Fruit fly (Drosophila melanogaster) whole organism, wandering third instar larva: Measurements from ENCODE around the gene Naa20B.

Source experiments
- CG32264 ChIP-seq: fragments of 200-800 bp; sonication (Bioruptor generic); optimal IDR thresholded peaks from 2 replicates; lab custom pipeline; 2016; ENCODE audit warnings: missing biosample characterization, missing genetic modification characterization
- CG9705 ChIP-seq: fragments of 200-800 bp; sonication (Bioruptor generic); optimal IDR thresholded peaks from 2 replicates; lab custom pipeline; 2018; ENCODE audit warnings: missing biosample characterization, mild to moderate bottlenecking, missing genetic modification characterization
- CrebA ChIP-seq: fragments of 200-800 bp; sonication (Bioruptor generic); optimal IDR thresholded peaks from 2 replicates; lab custom pipeline; 2016; ENCODE audit warnings: missing biosample characterization, mild to moderate bottlenecking, missing genetic modification characterization, borderline replicate concordance
- Dfd ChIP-seq: fragments of >200 bp; optimal IDR thresholded peaks from 2 replicates; lab custom pipeline; 2017; ENCODE audit warnings: missing biosample characterization, missing genetic modification characterization
- Dif ChIP-seq: fragments of 200-275, 200-300 bp; sonication (Bioruptor generic); optimal IDR thresholded peaks from 2 replicates; lab custom pipeline; 2018; ENCODE audit warnings: missing biosample characterization, missing genetic modification characterization; ENCODE audit not compliant: partially characterized antibody
- Hnf4 ChIP-seq: fragments of 200-800 bp; sonication (Bioruptor generic); optimal IDR thresholded peaks from 2 replicates; lab custom pipeline; 2016; ENCODE audit warnings: missing biosample characterization, mild to moderate bottlenecking, missing genetic modification characterization
- Hr83 ChIP-seq: fragments of 200-300 bp; sonication (Bioruptor generic); optimal IDR thresholded peaks from 2 replicates; lab custom pipeline; 2016; ENCODE audit warnings: missing biosample characterization, mild to moderate bottlenecking, missing genetic modification characterization, moderate library complexity; ENCODE audit not compliant: poor library complexity, severe bottlenecking
- Jra ChIP-seq: sonication (Bioruptor generic); optimal IDR thresholded peaks from 2 replicates; lab custom pipeline; 2016; ENCODE audit warnings: missing biosample characterization, missing genetic modification characterization
- Mio ChIP-seq: sonication (Bioruptor generic); optimal IDR thresholded peaks from 2 replicates; lab custom pipeline; 2016; ENCODE audit warnings: missing biosample characterization, missing genetic modification characterization
- Myc ChIP-seq: fragments of >200 bp; optimal IDR thresholded peaks from 2 replicates; lab custom pipeline; 2017
- N ChIP-seq: fragments of >200 bp; optimal IDR thresholded peaks from 2 replicates; lab custom pipeline; 2018; ENCODE audit warnings: missing biosample characterization, missing external identifiers, missing genetic modification characterization
- OdsH ChIP-seq: fragments of 200-800 bp; sonication (Bioruptor generic); optimal IDR thresholded peaks from 2 replicates; lab custom pipeline; 2016; ENCODE audit warnings: missing biosample characterization, mild to moderate bottlenecking, missing genetic modification characterization
- Rel ChIP-seq, 2 experiments: fragments of 200-800 bp; sonication (Bioruptor generic) in 1 of 2; optimal IDR thresholded peaks; 2 replicates in 1 of 2; 3 replicates in 1 of 2; lab custom pipeline; 2016 to 2019; ENCODE audit warnings: mild to moderate bottlenecking in 2 of 2, missing biosample characterization in 2 of 2, missing genetic modification characterization in 2 of 2, moderate library complexity in 1 of 2
- Sp1 ChIP-seq: fragments of 200-800 bp; sonication (Bioruptor generic); optimal IDR thresholded peaks from 3 replicates; lab custom pipeline; 2019; ENCODE audit warnings: missing biosample characterization, mild to moderate bottlenecking, missing genetic modification characterization, moderate library complexity
- Vsx2 ChIP-seq: fragments of 200-300, 225-300 bp; sonication (Bioruptor generic); optimal IDR thresholded peaks from 2 replicates; lab custom pipeline; 2018; ENCODE audit warnings: missing biosample characterization, missing genetic modification characterization; ENCODE audit not compliant: partially characterized antibody
- br ChIP-seq: fragments of 200-800 bp; sonication (Bioruptor generic); optimal IDR thresholded peaks from 2 replicates; lab custom pipeline; 2016; ENCODE audit warnings: missing biosample characterization, missing genetic modification characterization
- brk ChIP-seq: fragments of 200-800 bp; sonication (Bioruptor generic); optimal IDR thresholded peaks from 2 replicates; lab custom pipeline; 2016; ENCODE audit warnings: missing biosample characterization, mild to moderate bottlenecking, missing genetic modification characterization
- dl ChIP-seq, 2 experiments: fragments of 175-275, 200-275 bp in 1 of 2; fragments of 200-275 bp in 1 of 2; sonication (Bioruptor generic); optimal IDR thresholded peaks; lab custom pipeline; 2018; ENCODE audit warnings: mild to moderate bottlenecking in 2 of 2, missing biosample characterization in 2 of 2, missing genetic modification characterization in 2 of 2, moderate library complexity in 2 of 2; ENCODE audit not compliant: partially characterized antibody in 2 of 2, insufficient read depth in 1 of 2
- dmrt93B ChIP-seq: fragments of 200-800 bp; sonication (Bioruptor generic); optimal IDR thresholded peaks from 2 replicates; lab custom pipeline; 2018; ENCODE audit warnings: missing biosample characterization, mild to moderate bottlenecking, missing genetic modification characterization
- dsf ChIP-seq: sonication (Bioruptor generic); optimal IDR thresholded peaks from 2 replicates; lab custom pipeline; 2016; ENCODE audit warnings: missing biosample characterization, missing genetic modification characterization, borderline replicate concordance
- foxo ChIP-seq, 2 experiments: fragments of 200-800 bp; sonication (Bioruptor generic); optimal IDR thresholded peaks; 2 replicates in 1 of 2; 3 replicates in 1 of 2; lab custom pipeline; 2016 to 2017; ENCODE audit warnings: missing biosample characterization in 2 of 2, missing genetic modification characterization in 2 of 2
- fru ChIP-seq: fragments of 200-800 bp; sonication (Bioruptor generic); optimal IDR thresholded peaks from 3 replicates; lab custom pipeline; 2016; ENCODE audit warnings: missing biosample characterization, mild to moderate bottlenecking, missing genetic modification characterization
- h ChIP-seq: fragments of 200-800 bp; sonication (Bioruptor generic); optimal IDR thresholded peaks from 3 replicates; lab custom pipeline; 2016; ENCODE audit warnings: missing biosample characterization, mild to moderate bottlenecking, missing genetic modification characterization
- jim ChIP-seq: fragments of 175-275, 200-325 bp; sonication (Bioruptor generic); optimal IDR thresholded peaks from 2 replicates; lab custom pipeline; 2016; ENCODE audit warnings: missing biosample characterization, mild to moderate bottlenecking, missing genetic modification characterization
- psq ChIP-seq: fragments of 200-800 bp; sonication (Bioruptor generic); optimal IDR thresholded peaks from 3 replicates; lab custom pipeline; 2017; ENCODE audit warnings: missing biosample characterization, mild to moderate bottlenecking, missing genetic modification characterization, moderate library complexity
- rgr ChIP-seq: fragments of 200-800 bp; sonication (Bioruptor generic); optimal IDR thresholded peaks from 3 replicates; lab custom pipeline; 2016; ENCODE audit warnings: missing biosample characterization, mild to moderate bottlenecking, missing genetic modification characterization
- sage ChIP-seq: fragments of 200-800 bp; sonication (Bioruptor generic); optimal IDR thresholded peaks from 2 replicates; lab custom pipeline; 2016; ENCODE audit warnings: missing biosample characterization, mild to moderate bottlenecking, missing genetic modification characterization
- sv ChIP-seq: fragments of 200-800 bp; sonication (Bioruptor generic); optimal IDR thresholded peaks from 3 replicates; lab custom pipeline; 2016; ENCODE audit warnings: missing biosample characterization, missing genetic modification characterization
- tai ChIP-seq: sonication (Bioruptor generic); optimal IDR thresholded peaks from 2 replicates; lab custom pipeline; 2016; ENCODE audit warnings: missing biosample characterization, missing genetic modification characterization
- usp ChIP-seq: fragments of >200 bp; optimal IDR thresholded peaks from 2 replicates; lab custom pipeline; 2017; ENCODE audit warnings: missing biosample characterization, missing genetic modification characterization
- woc ChIP-seq: sonication (Bioruptor generic); optimal IDR thresholded peaks from 2 replicates; lab custom pipeline; 2016; ENCODE audit warnings: missing biosample characterization, mild to moderate bottlenecking, missing genetic modification characterization

The Naa20B gene

DNA sequence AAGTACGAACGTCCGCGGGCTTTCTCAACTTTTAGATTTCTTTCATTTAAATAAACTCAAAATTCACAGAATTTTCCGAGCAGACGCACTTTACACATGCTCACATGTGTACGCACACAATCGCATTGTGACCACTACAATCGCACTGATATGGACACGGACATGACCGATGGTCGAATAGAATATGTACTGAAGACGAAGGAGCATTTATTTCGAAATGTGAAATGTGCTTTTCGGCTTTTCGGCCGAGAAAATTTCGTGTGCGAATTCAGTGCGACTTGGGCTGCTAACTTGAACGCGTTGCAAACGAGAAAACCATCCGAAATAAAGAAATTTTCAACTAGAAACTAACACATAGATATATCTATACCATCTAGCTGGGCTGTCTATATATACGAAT, 3.5 kb downstream of the Naa20B start, which contains the start of gene CG44085:
Gene CG44085, plus strand, starts transcription at position 269 of the 400 bp plus-strand sequence.
- TF ChIP-seq CrebA (no peak), sage (GFP tag; lab: Kevin White, UChicago) (no peak), Mio (GFP tag; lab: Kevin White, UChicago) (no peak), woc (GFP tag; lab: Kevin White, UChicago) (no peak), N (no peak), Vsx2 (GFP tag; lab: Kevin White, UChicago) (no peak), h (GFP tag; lab: Kevin White, UChicago) (no peak), dl (GFP tag; optimal IDR thresholded peaks at IDR 0.05; lab: Kevin White, UChicago; ENCODE audit: insufficient read depth in 1 of 2, partially characterized antibody in 2 of 2) (no peak)

DNA sequence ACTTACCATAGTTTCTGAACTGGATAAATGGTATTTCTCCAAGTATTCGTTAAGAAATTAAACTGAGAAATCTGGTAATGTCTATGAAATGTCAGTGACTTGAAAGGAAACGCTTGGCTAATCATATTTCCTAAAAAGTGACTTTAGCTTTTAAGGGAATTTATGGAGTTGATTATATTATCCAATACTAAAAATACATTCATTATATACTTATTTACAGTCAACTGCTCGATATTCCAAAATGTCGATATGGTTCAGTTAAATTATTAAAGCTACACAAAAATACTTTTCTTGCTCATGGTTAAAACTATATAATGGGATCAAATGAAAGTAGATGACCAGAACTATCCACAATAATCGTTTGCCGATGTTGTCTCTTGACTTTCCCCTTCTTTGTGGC, 8.5 kb downstream of the Naa20B start, which contains the start of gene CG31848:
Gene CG31848, minus strand, starts transcription at position 101 of the 400 bp plus-strand sequence.
- TF ChIP-seq Hnf4 (GFP tag; lab: Kevin White, UChicago) (no peak), sage (GFP tag; lab: Kevin White, UChicago) (no peak), sv (GFP tag; lab: Kevin White, UChicago) (no peak), dsf (no peak), rgr (no peak), Jra (GFP tag; lab: Kevin White, UChicago) (no peak), woc (GFP tag; lab: Kevin White, UChicago) (no peak), Myc (lab: Kevin White, UChicago) (no peak), OdsH (no peak), jim (no peak), brk (GFP tag; lab: Kevin White, UChicago) (no peak), usp (GFP tag; lab: Kevin White, UChicago) (no peak), fru (GFP tag; lab: Kevin White, UChicago) (no peak), Dfd (GFP tag; lab: Kevin White, UChicago) (no peak), tai (GFP tag; lab: Kevin White, UChicago) (no peak), dmrt93B (GFP tag; lab: Kevin White, UChicago) (no peak), br (no peak), CG9705 (GFP tag; lab: Kevin White, UChicago) (no peak), Dif (no peak)
- TF ChIP-seq, all 38 proteins: peak for 0

DNA sequence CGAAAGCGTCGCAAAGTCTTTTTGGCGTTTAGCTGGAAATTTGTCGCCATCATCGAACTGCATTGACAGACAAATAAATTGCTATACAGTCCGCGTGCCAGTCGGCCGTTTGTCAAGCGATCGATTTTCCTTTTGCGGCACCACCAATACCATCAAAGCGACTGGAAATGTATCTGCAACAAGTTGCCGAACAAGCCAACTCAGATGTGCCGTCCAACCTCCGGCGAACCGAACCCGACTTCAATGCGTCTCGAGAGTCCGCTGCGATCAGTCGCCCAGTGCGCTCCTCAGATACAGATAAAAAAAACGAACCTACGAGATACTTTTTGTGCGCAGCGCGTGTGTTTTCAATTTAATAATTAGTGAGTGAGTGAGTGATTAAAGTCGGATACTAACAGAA, 9.3 kb downstream of the Naa20B start:
- no peak for TF ChIP-seq brk (GFP tag; lab: Kevin White, UChicago)
- TF ChIP-seq Rel (GFP tag; optimal IDR thresholded peaks at IDR 0.05; lab: Kevin White, UChicago) = no peak
- TF ChIP-seq Rel (tag; optimal IDR thresholded peaks at IDR 0.05; lab: Kevin White, UChicago) = no peak
- no peak for TF ChIP-seq dsf
- no peak for TF ChIP-seq Myc (lab: Kevin White, UChicago)
- TF ChIP-seq CrebA = no peak
- TF ChIP-seq psq = no peak
- TF ChIP-seq CG32264 (GFP tag; lab: Kevin White, UChicago) = no peak

- TF ChIP-seq dsf (no peak), h (GFP tag; lab: Kevin White, UChicago) (no peak), usp (GFP tag; lab: Kevin White, UChicago) (no peak), foxo (GFP tag; optimal IDR thresholded peaks at IDR 0.05; lab: Kevin White, UChicago) (no peak), Sp1 (GFP tag; lab: Kevin White, UChicago) (no peak), fru (GFP tag; lab: Kevin White, UChicago) (no peak), jim (no peak), CG32264 (GFP tag; lab: Kevin White, UChicago) (no peak), sv (GFP tag; lab: Kevin White, UChicago) (no peak), Hnf4 (GFP tag; lab: Kevin White, UChicago) (no peak)
Observed at dm6 chr2L:13268040-13268652, 10.9 kb downstream of the Naa20B start.

DNA sequence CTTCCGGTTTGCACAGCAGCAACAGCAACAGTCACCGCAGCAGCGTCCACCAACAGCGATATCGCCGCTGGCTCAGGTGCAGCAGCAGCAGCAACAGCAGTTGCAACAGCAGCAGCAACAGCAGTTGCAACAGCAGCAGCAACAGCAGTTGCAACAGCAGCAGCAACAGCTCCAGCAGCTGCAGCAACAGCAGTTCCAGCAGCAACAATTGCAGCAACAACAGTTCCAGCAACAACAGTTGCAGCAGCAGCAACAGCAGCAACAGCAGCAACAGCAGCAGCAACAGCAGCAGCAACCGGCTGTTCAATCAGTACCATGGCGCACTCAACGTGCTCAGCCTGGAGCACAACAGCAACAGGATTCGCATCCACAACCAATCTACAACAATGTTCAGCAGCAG, 15.3 kb downstream of the Naa20B start:
- TF ChIP-seq sage (GFP tag; lab: Kevin White, UChicago) (no peak), Dfd (GFP tag; lab: Kevin White, UChicago) (peak; percentile 85), Hr83 (GFP tag; lab: Kevin White, UChicago) (no peak)
- TF ChIP-seq, all 38 proteins: peak for 1
